Worm (Caenorhabditis elegans): ENCODE data around the gene srh-20.
A peak's percentile ranks its signal among the peaks of the same experiment; 100 is the strongest.

Gene srh-20

DNA sequence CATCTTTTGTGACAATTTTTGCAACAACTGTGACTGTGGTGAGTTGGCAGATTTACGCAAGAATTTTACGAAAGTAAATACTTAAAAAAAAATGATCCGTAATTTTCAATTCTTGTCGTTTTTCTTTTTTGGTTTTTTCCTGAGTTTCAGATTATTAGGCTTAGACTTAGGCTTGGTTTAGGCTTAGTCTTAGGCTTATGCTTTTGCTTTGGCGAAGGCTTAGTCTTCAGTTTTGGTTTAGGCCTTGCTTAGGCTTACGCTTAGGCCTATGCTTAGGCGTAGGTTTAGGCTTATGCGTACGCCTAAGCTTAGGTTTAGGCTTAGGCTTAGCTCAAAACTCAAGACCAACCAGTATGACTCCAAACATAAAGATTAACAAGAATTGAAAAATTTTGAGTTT, 32.9 kb downstream of the srh-20 start:
- TF ChIP-seq aptf-2 (GFP tag; conservative IDR thresholded peaks at IDR 0.05), result no peak
- TF ChIP-seq F57A8.1 (GFP tag; optimal IDR thresholded peaks at IDR 0.05), result no peak
- no peak for TF ChIP-seq sdz-38 (tag; optimal IDR thresholded peaks at IDR 0.05)
- no peak for TF ChIP-seq unc-130 (GFP tag; optimal IDR thresholded peaks at IDR 0.05)
- TF ChIP-seq B0261.1 (tag; optimal IDR thresholded peaks at IDR 0.05), result no peak
- no peak for TF ChIP-seq Y53G8AR.9 (GFP tag; conservative IDR thresholded peaks at IDR 0.05)
- no peak for TF ChIP-seq ceh-91 (GFP tag; IDR thresholded peaks at IDR 0.05)
- TF ChIP-seq tbp1 (GFP tag; optimal IDR thresholded peaks at IDR 0.05), result no peak
- no peak for TF ChIP-seq F39B2.1 (GFP tag; IDR thresholded peaks at IDR 0.05)
- TF ChIP-seq ets-4 (GFP tag; optimal IDR thresholded peaks at IDR 0.05), result no peak
- no peak for TF ChIP-seq nhr-120 (GFP tag; IDR thresholded peaks at IDR 0.05)
- TF ChIP-seq pbrm-1 (GFP tag; IDR thresholded peaks at IDR 0.05), result no peak
- no peak for TF ChIP-seq hlh-12 (tag; optimal IDR thresholded peaks at IDR 0.05)
- no peak for TF ChIP-seq F22D6.2 (tag; optimal IDR thresholded peaks at IDR 0.05)
- TF ChIP-seq ceh-79 (tag; optimal IDR thresholded peaks at IDR 0.05), result no peak
- TF ChIP-seq him-1 (tag; optimal IDR thresholded peaks at IDR 0.05), result no peak
- no peak for TF ChIP-seq F52B5.7 (tag; optimal IDR thresholded peaks at IDR 0.05)
- TF ChIP-seq zfh-2 (GFP tag; conservative IDR thresholded peaks at IDR 0.05), result no peak
- TF ChIP-seq ztf-28 (GFP tag; IDR thresholded peaks at IDR 0.05), result no peak
- no peak for TF ChIP-seq snpc-1.3 (tag; optimal IDR thresholded peaks at IDR 0.05; ENCODE audit: insufficient read depth)

ce11 chrV:4960686-4961085, 36.0 kb downstream of the srh-20 start:
- TF ChIP-seq rpc-1 (optimal IDR thresholded peaks at IDR 0.05) (no peak), rpc-1 (tag; optimal IDR thresholded peaks at IDR 0.05) (no peak), hlh-12 (tag; optimal IDR thresholded peaks at IDR 0.05) (no peak), ztf-3 (GFP tag; optimal IDR thresholded peaks at IDR 0.05) (no peak), madf-3 (GFP tag; IDR thresholded peaks at IDR 0.05) (no peak), dpl-1 (GFP tag; optimal IDR thresholded peaks at IDR 0.05) (no peak), dox-1 (GFP tag; IDR thresholded peaks at IDR 0.05) (0 out of 2 replicates have a peak, but pooled peaks have one; percentile 16), ztf-28 (GFP tag; IDR thresholded peaks at IDR 0.05) (no peak), atf-7 (tag; optimal IDR thresholded peaks at IDR 0.05) (no peak), zfh-2 (GFP tag; conservative IDR thresholded peaks at IDR 0.05) (peak; percentile 65), nhr-179 (tag; optimal IDR thresholded peaks at IDR 0.05) (no peak), egrh-3 (GFP tag; IDR thresholded peaks at IDR 0.05) (peak; percentile 5; the same call in 1 of the 2 replicates), hmg-1.2 (GFP tag; IDR thresholded peaks at IDR 0.05) (no peak), Y53G8AR.9 (GFP tag; conservative IDR thresholded peaks at IDR 0.05) (peak; percentile 25; the same call in 1 of the 2 replicates), pbrm-1 (GFP tag; IDR thresholded peaks at IDR 0.05) (no peak)

DNA sequence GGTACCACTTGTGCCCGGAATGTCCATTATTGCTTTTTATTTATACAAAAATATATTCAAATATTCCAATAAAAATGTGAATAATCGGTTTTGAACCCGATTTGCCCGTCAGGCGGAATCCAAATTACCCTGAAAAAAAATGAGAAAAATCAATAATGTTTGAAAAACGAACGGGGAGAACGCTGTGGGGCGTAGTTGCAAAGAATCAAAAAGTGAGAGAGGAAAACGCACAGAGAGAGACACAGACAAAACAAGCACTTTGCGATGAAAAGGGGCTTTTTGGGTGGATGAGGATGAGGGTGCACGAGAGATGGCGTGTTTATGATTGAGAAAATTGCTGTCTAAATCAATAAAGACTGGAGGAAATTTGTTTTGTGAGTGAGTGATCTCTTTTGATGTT, 38.2 kb downstream of the srh-20 start, which contains the start of gene tam-1:
tam-1 (minus strand) TSS at position 135 of the 400 bp plus-strand sequence.
- TF ChIP-seq cebp-1 (GFP tag; IDR thresholded peaks at IDR 0.05) (no peak), cebp-1 (tag; optimal IDR thresholded peaks at IDR 0.05) (peak; percentile 39), lin-40 (tag; optimal IDR thresholded peaks at IDR 0.05) (no peak), hmg-1.2 (GFP tag; IDR thresholded peaks at IDR 0.05) (peak; percentile 20; the same call in 1 of the 2 replicates)

DNA sequence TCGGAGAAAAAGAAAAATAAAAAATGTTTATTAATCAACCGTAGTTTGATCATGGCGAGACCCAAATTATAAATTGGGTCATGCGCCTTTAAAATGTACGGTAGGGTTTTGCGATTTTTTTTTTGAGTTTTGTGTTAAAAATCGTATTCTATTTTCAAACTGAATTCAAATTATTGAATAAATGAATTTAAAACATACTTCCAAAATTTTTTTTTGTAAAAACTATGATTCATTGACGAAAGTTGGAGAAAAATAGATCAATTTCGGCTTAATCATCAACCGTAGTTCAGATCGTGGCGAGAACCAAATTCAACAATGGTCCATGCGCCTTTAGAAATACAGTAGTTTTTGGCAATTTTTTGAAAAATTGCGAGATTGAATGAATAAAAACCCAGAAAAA, 38.9 kb downstream of the srh-20 start:
- peak; percentile 95 for TF ChIP-seq madf-6 (GFP tag; IDR thresholded peaks at IDR 0.05)
- TF ChIP-seq B0035.1 (tag; optimal IDR thresholded peaks at IDR 0.05), result no peak
- TF ChIP-seq snpc-4 (GFP tag; optimal IDR thresholded peaks at IDR 0.05), result no peak
- peak in 1 of 4 experiments; percentile 39 for TF ChIP-seq snpc-4 (tag; optimal IDR thresholded peaks at IDR 0.05)
- no peak for TF ChIP-seq ets-4 (GFP tag; optimal IDR thresholded peaks at IDR 0.05)
- no peak for TF ChIP-seq F39B2.1 (GFP tag; IDR thresholded peaks at IDR 0.05)
- TF ChIP-seq lir-1 (GFP tag; conservative IDR thresholded peaks at IDR 0.05), result no peak
- peak; percentile 6 for TF ChIP-seq snpc-3.4 (tag; optimal IDR thresholded peaks at IDR 0.05)
- no peak for TF ChIP-seq lag-1 (GFP tag; IDR thresholded peaks at IDR 0.05)
- no peak for TF ChIP-seq madf-3 (GFP tag; IDR thresholded peaks at IDR 0.05)
- TF ChIP-seq lsl-1 (GFP tag; optimal IDR thresholded peaks at IDR 0.05), result peak; percentile 99
- TF ChIP-seq lin-54 (GFP tag; optimal IDR thresholded peaks at IDR 0.05), result peak; percentile 75
- peak; percentile 73 for TF ChIP-seq him-1 (tag; optimal IDR thresholded peaks at IDR 0.05)
- peak; percentile 79 for TF ChIP-seq madf-8 (GFP tag; conservative IDR thresholded peaks at IDR 0.05)
- peak; percentile 78 for TF ChIP-seq D2030.7 (GFP tag; IDR thresholded peaks at IDR 0.05)
- peak; percentile 52 for TF ChIP-seq efl-1 (GFP tag; optimal IDR thresholded peaks at IDR 0.05)
- TF ChIP-seq dpl-1 (GFP tag; optimal IDR thresholded peaks at IDR 0.05), result peak; percentile 9

All from whole organism, young adult.